Worm (Caenorhabditis elegans) whole organism, L3 larva: Measurements from ENCODE around the gene scl-3.

Experiments used
- ZK546.5 ChIP-seq: sonication (generic microtip); optimal IDR thresholded peaks from 2 replicates; lab custom pipeline; 2017; ENCODE audit warnings: missing biosample characterization, missing genetic modification characterization
- aly-2 ChIP-seq: fragments of 150-350 bp; optimal IDR thresholded peaks from 2 replicates; lab custom pipeline; 2014; ENCODE audit warnings: missing biosample characterization, missing genetic modification characterization
- ama-1 ChIP-seq: fragments of 150-350 bp; optimal IDR thresholded peaks from 2 replicates; lab custom pipeline; 2018
- fkh-10 ChIP-seq: sonication (generic microtip); optimal IDR thresholded peaks from 2 replicates; lab custom pipeline; 2017; ENCODE audit warnings: missing biosample characterization, missing genetic modification reagents, missing genetic modification characterization
- lsy-12 ChIP-seq: sonication (generic microtip); optimal IDR thresholded peaks from 2 replicates; lab custom pipeline; 2016; ENCODE audit warnings: mild to moderate bottlenecking, missing genetic modification characterization, missing compliant biosample characterization
- nhr-76 ChIP-seq: fragments of 150-350 bp; sonication (generic microtip); optimal IDR thresholded peaks from 5 replicates; lab custom pipeline; 2014; ENCODE audit warnings: missing biosample characterization, missing genetic modification characterization
- nhr-77 ChIP-seq: fragments of 150-350 bp; optimal IDR thresholded peaks from 2 replicates; lab custom pipeline; 2014; ENCODE audit warnings: missing biosample characterization, missing genetic modification characterization
- snpc-4 ChIP-seq: fragments of 150-350 bp; optimal IDR thresholded peaks from 2 replicates; lab custom pipeline; 2014; ENCODE audit warnings: missing biosample characterization, missing genetic modification characterization
- unc-39 ChIP-seq: sonication (generic microtip); optimal IDR thresholded peaks from 4 replicates; lab custom pipeline; 2017; ENCODE audit warnings: missing biosample characterization, missing genetic modification characterization

DNA sequence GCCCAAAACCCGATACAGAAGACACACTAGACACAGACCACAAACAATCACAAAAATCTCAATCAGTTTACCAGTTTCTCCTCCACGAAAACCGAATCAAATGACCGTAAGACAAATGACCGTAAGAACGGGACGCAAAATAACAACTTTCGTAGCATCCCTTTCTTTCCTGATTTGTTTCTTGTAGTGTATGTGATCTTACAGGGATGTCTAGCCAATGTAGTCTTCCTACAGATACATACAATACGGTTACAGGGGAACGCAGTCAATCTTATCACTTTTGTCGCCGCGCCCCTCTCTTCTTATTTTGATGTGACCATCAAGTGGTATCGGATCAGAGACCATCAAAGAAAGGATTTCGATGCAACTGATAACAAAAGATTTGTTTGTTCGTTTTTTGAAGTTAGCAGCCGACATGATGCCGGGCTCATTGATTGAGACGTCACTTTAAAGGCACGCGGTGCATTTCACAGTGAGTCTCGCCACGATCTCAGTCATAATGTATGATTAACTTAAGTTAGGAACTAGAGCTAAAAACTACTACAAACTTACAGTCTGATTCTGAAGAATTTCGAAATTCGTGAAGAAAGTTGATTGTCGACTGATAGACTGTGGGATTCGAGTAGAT lies 16.4 kb downstream of the scl-3 start:
- TF ChIP-seq nhr-77 (tag; lab: Kevin White, UChicago) (no peak), fkh-10 (GFP tag; lab: Kevin White, UChicago) (no peak), lsy-12 (tag; lab: Kevin White, UChicago) (no peak), ama-1 (lab: Kevin White, UChicago) (no peak), unc-39 (no peak), aly-2 (tag; lab: Kevin White, UChicago) (no peak), ZK546.5 (tag; lab: Kevin White, UChicago) (no peak), snpc-4 (no peak), nhr-76 (no peak)
